Fruit fly (Drosophila melanogaster) whole organism, adult: ENCODE measurements around the gene CG4572.

Source experiments
- CG11617 ChIP-seq: fragments of 200-800 bp; sonication (Bioruptor generic); optimal IDR thresholded peaks from 2 replicates; lab custom pipeline; 2017; ENCODE audit warnings: mild to moderate bottlenecking, missing biosample characterization, missing genetic modification reagents, missing genetic modification characterization
- CG12768 ChIP-seq: fragments of 200-800 bp; sonication (Bioruptor generic); optimal IDR thresholded peaks from 2 replicates; lab custom pipeline; 2017; ENCODE audit warnings: missing biosample characterization, missing genetic modification characterization, mild to moderate bottlenecking, moderate library complexity, missing genetic modification reagents
- CG14711 ChIP-seq: fragments of 200-800 bp; sonication (Bioruptor generic); optimal IDR thresholded peaks from 2 replicates; lab custom pipeline; 2018; ENCODE audit warnings: missing biosample characterization, mild to moderate bottlenecking, missing genetic modification characterization, moderate library complexity
- CG1620 ChIP-seq: fragments of 200-800 bp; sonication (Bioruptor generic); optimal IDR thresholded peaks from 2 replicates; lab custom pipeline; 2016; ENCODE audit warnings: missing biosample characterization, missing genetic modification characterization
- CG33017 ChIP-seq: fragments of 200-800 bp; sonication (Bioruptor generic); optimal IDR thresholded peaks from 2 replicates; lab custom pipeline; 2018; ENCODE audit warnings: missing biosample characterization, mild to moderate bottlenecking, missing genetic modification characterization, moderate library complexity
- CG5204 ChIP-seq: fragments of 200-800 bp; sonication (Bioruptor generic); optimal IDR thresholded peaks from 2 replicates; lab custom pipeline; 2016; ENCODE audit warnings: missing biosample characterization, missing genetic modification characterization
- CG7045 ChIP-seq: fragments of 200-800 bp; sonication (Bioruptor generic); optimal IDR thresholded peaks from 2 replicates; lab custom pipeline; 2017; ENCODE audit warnings: missing biosample characterization, mild to moderate bottlenecking, missing genetic modification characterization
- CG7101 ChIP-seq: fragments of 200-800 bp; sonication (Bioruptor generic); optimal IDR thresholded peaks from 2 replicates; lab custom pipeline; 2018; ENCODE audit warnings: missing biosample characterization, mild to moderate bottlenecking, missing genetic modification characterization, moderate library complexity
- Clk ChIP-seq: fragments of 200-800 bp; sonication (Bioruptor generic); optimal IDR thresholded peaks from 2 replicates; lab custom pipeline; 2017; ENCODE audit warnings: missing biosample characterization, missing genetic modification characterization
- Crg-1 ChIP-seq: fragments of 200-800 bp; sonication (Bioruptor generic); optimal IDR thresholded peaks from 2 replicates; lab custom pipeline; 2016; ENCODE audit warnings: missing biosample characterization, missing genetic modification characterization
- Hr96 ChIP-seq: fragments of 200-800 bp; sonication (Bioruptor generic); optimal IDR thresholded peaks from 2 replicates; lab custom pipeline; 2016; ENCODE audit warnings: missing biosample characterization, missing genetic modification characterization
- Mnt ChIP-seq: fragments of 200-800 bp; sonication (Bioruptor generic); optimal IDR thresholded peaks from 2 replicates; lab custom pipeline; 2016; ENCODE audit warnings: missing biosample characterization, mild to moderate bottlenecking, missing genetic modification characterization
- bab1 ChIP-seq: fragments of 200-800 bp; sonication (Bioruptor generic); optimal IDR thresholded peaks from 3 replicates; lab custom pipeline; 2019; ENCODE audit warnings: missing biosample characterization, mild to moderate bottlenecking, missing genetic modification characterization, moderate library complexity
- cic ChIP-seq: fragments of 200-800 bp; sonication (Bioruptor generic); optimal IDR thresholded peaks from 2 replicates; lab custom pipeline; 2017; ENCODE audit warnings: missing biosample characterization, mild to moderate bottlenecking, missing genetic modification characterization, moderate library complexity
- cnc ChIP-seq, 2 experiments: fragments of >200 bp; optimal IDR thresholded peaks; 2 replicates each; lab custom pipeline; 2017
- kay ChIP-seq: fragments of 200-800 bp; sonication (Bioruptor generic); peaks from one replicate; lab custom pipeline; 2016; ENCODE audit warnings: missing biosample characterization, missing genetic modification characterization, borderline replicate concordance
- ovo ChIP-seq: fragments of 200-800 bp; sonication (Bioruptor generic); optimal IDR thresholded peaks from 2 replicates; lab custom pipeline; 2016; ENCODE audit warnings: missing biosample characterization, missing genetic modification characterization
- pad ChIP-seq: fragments of 200-800 bp; sonication (Bioruptor generic); optimal IDR thresholded peaks from 3 replicates; lab custom pipeline; 2017; ENCODE audit warnings: missing biosample characterization, missing genetic modification characterization, mild to moderate bottlenecking, moderate library complexity, missing genetic modification reagents
- tj ChIP-seq: fragments of 200-800 bp; sonication (Bioruptor generic); optimal IDR thresholded peaks from 3 replicates; lab custom pipeline; 2017; ENCODE audit warnings: missing biosample characterization, mild to moderate bottlenecking, missing genetic modification characterization, moderate library complexity
- toe ChIP-seq: fragments of 200-800 bp; sonication (Bioruptor generic); optimal IDR thresholded peaks from 2 replicates; lab custom pipeline; 2016; ENCODE audit warnings: missing biosample characterization, missing genetic modification characterization

CG4572 gene

dm6 chr3R:19826355-19826754, 37.8 kb downstream of the CG4572 start:
- TF ChIP-seq CG33017 (tag; lab: Kevin White, UChicago) = no peak
- TF ChIP-seq toe (GFP tag; lab: Kevin White, UChicago) = no peak
- TF ChIP-seq cnc (optimal IDR thresholded peaks at IDR 0.05; lab: Kevin White, UChicago) = no peak
- TF ChIP-seq Crg-1 (GFP tag; lab: Kevin White, UChicago) = no peak
- no peak for TF ChIP-seq Hr96 (GFP tag; lab: Kevin White, UChicago)
- TF ChIP-seq cic (GFP tag; lab: Kevin White, UChicago) = no peak
- no peak for TF ChIP-seq kay (GFP tag; lab: Kevin White, UChicago)
- no peak for TF ChIP-seq CG7045 (GFP tag; lab: Kevin White, UChicago)
- TF ChIP-seq CG12768 (GFP tag; lab: Kevin White, UChicago) = no peak
- TF ChIP-seq ovo (GFP tag; lab: Kevin White, UChicago) = no peak
- no peak for TF ChIP-seq CG5204 (GFP tag; lab: Kevin White, UChicago)
- TF ChIP-seq CG11617 (GFP tag; lab: Kevin White, UChicago) = no peak
- no peak for TF ChIP-seq Clk (GFP tag; lab: Kevin White, UChicago)
- TF ChIP-seq CG7101 (tag; lab: Kevin White, UChicago) = no peak
- no peak for TF ChIP-seq tj
- TF ChIP-seq CG1620 (GFP tag; lab: Kevin White, UChicago) = no peak
- no peak for TF ChIP-seq bab1 (GFP tag; lab: Kevin White, UChicago)
- TF ChIP-seq pad = no peak
- no peak for TF ChIP-seq CG14711

- TF ChIP-seq ovo (GFP tag; lab: Kevin White, UChicago) (no peak), Clk (GFP tag; lab: Kevin White, UChicago) (no peak), CG11617 (GFP tag; lab: Kevin White, UChicago) (no peak), CG14711 (no peak), CG12768 (GFP tag; lab: Kevin White, UChicago) (no peak), tj (no peak), Crg-1 (GFP tag; lab: Kevin White, UChicago) (no peak), Mnt (GFP tag; lab: Kevin White, UChicago) (no peak), pad (no peak), cnc (optimal IDR thresholded peaks at IDR 0.05; lab: Kevin White, UChicago) (no peak), kay (GFP tag; lab: Kevin White, UChicago) (no peak), CG5204 (GFP tag; lab: Kevin White, UChicago) (no peak)
Measured at dm6 chr3R:19824480-19824879, 39.7 kb downstream of the CG4572 start.

- TF ChIP-seq CG12768 (GFP tag; lab: Kevin White, UChicago) (no peak), Clk (GFP tag; lab: Kevin White, UChicago) (no peak), kay (GFP tag; lab: Kevin White, UChicago) (peak; percentile 59), CG7101 (tag; lab: Kevin White, UChicago) (no peak), CG7045 (GFP tag; lab: Kevin White, UChicago) (no peak)
Measured at dm6 chr3R:19822138-19822537, 42.1 kb downstream of the CG4572 start.

dm6 chr3R:19820994-19821393, 43.2 kb downstream of the CG4572 start:
- TF ChIP-seq Crg-1 (GFP tag; lab: Kevin White, UChicago) (no peak), CG12768 (GFP tag; lab: Kevin White, UChicago) (no peak), Clk (GFP tag; lab: Kevin White, UChicago) (no peak), CG11617 (GFP tag; lab: Kevin White, UChicago) (no peak), cic (GFP tag; lab: Kevin White, UChicago) (no peak), cnc (optimal IDR thresholded peaks at IDR 0.05; lab: Kevin White, UChicago) (no peak), bab1 (GFP tag; lab: Kevin White, UChicago) (no peak), CG14711 (no peak), CG5204 (GFP tag; lab: Kevin White, UChicago) (no peak), CG33017 (tag; lab: Kevin White, UChicago) (no peak), Hr96 (GFP tag; lab: Kevin White, UChicago) (no peak), pad (no peak), CG7101 (tag; lab: Kevin White, UChicago) (no peak), Mnt (GFP tag; lab: Kevin White, UChicago) (no peak), toe (GFP tag; lab: Kevin White, UChicago) (no peak), ovo (GFP tag; lab: Kevin White, UChicago) (no peak), CG1620 (GFP tag; lab: Kevin White, UChicago) (no peak), tj (no peak), CG7045 (GFP tag; lab: Kevin White, UChicago) (no peak), kay (GFP tag; lab: Kevin White, UChicago) (no peak)

dm6 chr3R:19816758-19817157, 47.4 kb downstream of the CG4572 start:
- TF ChIP-seq Clk (GFP tag; lab: Kevin White, UChicago) (no peak), CG14711 (no peak), CG7101 (tag; lab: Kevin White, UChicago) (no peak), CG33017 (tag; lab: Kevin White, UChicago) (no peak)

- TF ChIP-seq CG7045 (GFP tag; lab: Kevin White, UChicago) (no peak), CG33017 (tag; lab: Kevin White, UChicago) (no peak), Crg-1 (GFP tag; lab: Kevin White, UChicago) (no peak), CG1620 (GFP tag; lab: Kevin White, UChicago) (no peak), tj (no peak), ovo (GFP tag; lab: Kevin White, UChicago) (no peak), CG12768 (GFP tag; lab: Kevin White, UChicago) (no peak), Clk (GFP tag; lab: Kevin White, UChicago) (no peak)
Measured at dm6 chr3R:19813217-19813616, 51.0 kb downstream of the CG4572 start.
